Fruit fly (Drosophila melanogaster) whole organism, embryonic: ENCODE measurements around the gene mxt.

Experiments
- Bteb2 ChIP-seq: fragments of 200-800 bp; sonication (Bioruptor generic); optimal IDR thresholded peaks from 2 replicates; lab custom pipeline; 2016; ENCODE audit warnings: missing biosample characterization, missing genetic modification characterization
- CG10321 ChIP-seq: fragments of 200-800 bp; sonication (Bioruptor generic); IDR thresholded peaks from 2 replicates; pipeline ENCODE4 v1.3.6; 2022; ENCODE audit warnings: missing biosample characterization, missing genetic modification characterization
- CG10462 ChIP-seq: fragments of 200-800 bp; sonication (Bioruptor generic); optimal IDR thresholded peaks from 2 replicates; lab custom pipeline; 2016; ENCODE audit warnings: missing biosample characterization, missing genetic modification characterization
- CG12299 ChIP-seq: fragments of 200-800 bp; sonication (Bioruptor generic); optimal IDR thresholded peaks from 2 replicates; lab custom pipeline; 2018; ENCODE audit warnings: missing biosample characterization, mild to moderate bottlenecking, missing genetic modification characterization
- CG1233 ChIP-seq: fragments of 200-800 bp; sonication (Bioruptor generic); optimal IDR thresholded peaks from 4 replicates; lab custom pipeline; 2018; ENCODE audit warnings: missing biosample characterization, mild to moderate bottlenecking, missing genetic modification characterization
- CG13296 ChIP-seq: fragments of 200-800 bp; sonication (Bioruptor generic); optimal IDR thresholded peaks from 3 replicates; lab custom pipeline; 2018; ENCODE audit warnings: missing biosample characterization, mild to moderate bottlenecking, missing genetic modification characterization
- CG15269 ChIP-seq: fragments of 200-800 bp; sonication (Bioruptor generic); optimal IDR thresholded peaks from 2 replicates; lab custom pipeline; 2018; ENCODE audit warnings: missing biosample characterization, mild to moderate bottlenecking, missing genetic modification characterization, moderate library complexity
- CG16815 ChIP-seq: fragments of 200-800 bp; sonication (Bioruptor generic); optimal IDR thresholded peaks from 3 replicates; lab custom pipeline; 2017; ENCODE audit warnings: missing biosample characterization, mild to moderate bottlenecking, missing genetic modification characterization
- CG17361 ChIP-seq: fragments of 200-800 bp; sonication (Bioruptor generic); IDR thresholded peaks from 3 replicates; pipeline ENCODE4 v1.3.6; 2022; ENCODE audit warnings: missing biosample characterization, missing genetic modification characterization
- CG18011 ChIP-seq: fragments of 200-800 bp; sonication (Bioruptor generic); optimal IDR thresholded peaks from 2 replicates; lab custom pipeline; 2017; ENCODE audit warnings: missing biosample characterization, missing genetic modification characterization, mild to moderate bottlenecking, moderate library complexity, missing genotype
- CG30403 ChIP-seq: fragments of 200-800 bp; sonication (Bioruptor generic); optimal IDR thresholded peaks from 3 replicates; lab custom pipeline; 2016; ENCODE audit warnings: missing biosample characterization, missing genetic modification characterization
- CG32767 ChIP-seq: fragments of 200-800 bp; sonication (Bioruptor generic); IDR thresholded peaks from 2 replicates; pipeline ENCODE4 v1.3.6; 2022; ENCODE audit warnings: missing biosample characterization, missing genetic modification characterization
- CG34376 ChIP-seq: fragments of 200-800 bp; sonication (Bioruptor generic); optimal IDR thresholded peaks from 2 replicates; lab custom pipeline; 2018; ENCODE audit warnings: missing biosample characterization, mild to moderate bottlenecking, missing genetic modification characterization
- CG4282 ChIP-seq: fragments of 200-800 bp; sonication (Bioruptor generic); optimal IDR thresholded peaks from 2 replicates; lab custom pipeline; 2016; ENCODE audit warnings: missing biosample characterization, missing genetic modification characterization
- CG4360 ChIP-seq: fragments of 200-800 bp; sonication (Bioruptor generic); IDR thresholded peaks from 2 replicates; pipeline ENCODE4 v1.3.6; 2022; ENCODE audit warnings: missing biosample characterization, missing genetic modification characterization
- CG43689 ChIP-seq: fragments of 200-800 bp; sonication (Bioruptor generic); IDR thresholded peaks from 2 replicates; pipeline ENCODE4 v1.3.6; 2022; ENCODE audit warnings: missing biosample characterization, missing genetic modification characterization
- CG4404 ChIP-seq: fragments of 200-800 bp; sonication (Bioruptor generic); IDR thresholded peaks from 2 replicates; pipeline ENCODE4 v1.3.6; 2022; ENCODE audit warnings: missing biosample characterization, missing genetic modification characterization
- CoRest ChIP-seq: fragments of 200-800 bp; sonication (Bioruptor generic); optimal IDR thresholded peaks from 3 replicates; lab custom pipeline; 2018; ENCODE audit warnings: missing biosample characterization, mild to moderate bottlenecking, missing genetic modification characterization, moderate library complexity
- D19A ChIP-seq: fragments of 200-800 bp; optimal IDR thresholded peaks from 3 replicates; lab custom pipeline; 2019; ENCODE audit warnings: missing biosample characterization, mild to moderate bottlenecking, missing genetic modification characterization, moderate library complexity
- Dip3 ChIP-seq: fragments of 200-800 bp; sonication (Bioruptor generic); optimal IDR thresholded peaks from 3 replicates; lab custom pipeline; 2016; ENCODE audit warnings: missing biosample characterization, missing genetic modification characterization
- Ets65A ChIP-seq: fragments of 200-800 bp; sonication (Bioruptor generic); peaks from one replicate; lab custom pipeline; 2016; ENCODE audit warnings: missing biosample characterization, missing genetic modification characterization
- H2.0 ChIP-seq: fragments of 200-800 bp; sonication (Bioruptor generic); IDR thresholded peaks from 2 replicates; pipeline ENCODE4 v1.3.6; 2022; ENCODE audit warnings: missing biosample characterization, missing genetic modification characterization
- Mad ChIP-seq: fragments of 200-800 bp; sonication (Bioruptor generic); optimal IDR thresholded peaks from 2 replicates; lab custom pipeline; 2016; ENCODE audit warnings: missing biosample characterization, missing genetic modification characterization
- NC2β ChIP-seq: fragments of 200-800 bp; sonication (Bioruptor generic); optimal IDR thresholded peaks from 2 replicates; lab custom pipeline; 2016; ENCODE audit warnings: missing biosample characterization, missing genetic modification characterization
- Optix ChIP-seq: fragments of 200-800 bp; sonication (Bioruptor generic); IDR thresholded peaks from 3 replicates; pipeline ENCODE4 v1.3.6; 2022; ENCODE audit warnings: missing biosample characterization, missing genetic modification characterization
- Poxn ChIP-seq: fragments of 200-800 bp; sonication (Bioruptor generic); IDR thresholded peaks from 2 replicates; pipeline ENCODE4 v1.3.6; 2022; ENCODE audit warnings: missing biosample characterization, missing genetic modification characterization
- Sin3A ChIP-seq: fragments of >200 bp; optimal IDR thresholded peaks from 2 replicates; lab custom pipeline; 2018
- Six4 ChIP-seq: fragments of 200-800 bp; sonication (Bioruptor generic); optimal IDR thresholded peaks from 2 replicates; lab custom pipeline; 2016; ENCODE audit warnings: missing biosample characterization, missing genetic modification characterization
- Xrp1 ChIP-seq: fragments of 200-800 bp; sonication (Bioruptor generic); IDR thresholded peaks from 2 replicates; pipeline ENCODE4 v1.3.6; 2022; ENCODE audit warnings: missing biosample characterization, missing genetic modification characterization
- al ChIP-seq: fragments of 200-800 bp; sonication (Bioruptor generic); IDR thresholded peaks from 2 replicates; pipeline ENCODE4 v1.3.6; 2022; ENCODE audit warnings: missing biosample characterization, missing genetic modification characterization
- bowl ChIP-seq: fragments of 200-800 bp; sonication (Bioruptor generic); IDR thresholded peaks from 2 replicates; pipeline ENCODE4 v1.3.6; 2022; ENCODE audit warnings: missing biosample characterization, missing genetic modification characterization
- caup ChIP-seq: fragments of 200-800 bp; sonication (Bioruptor generic); optimal IDR thresholded peaks from 3 replicates; lab custom pipeline; 2017; ENCODE audit warnings: missing biosample characterization, mild to moderate bottlenecking, missing genetic modification characterization, moderate library complexity; ENCODE audit not compliant: severe bottlenecking
- chif ChIP-seq, 2 experiments: fragments of 200-800 bp; sonication (Bioruptor generic); optimal IDR thresholded peaks; 3 replicates each; lab custom pipeline; 2016; ENCODE audit warnings: missing biosample characterization in 2 of 2, missing genetic modification characterization in 2 of 2
- croc ChIP-seq: fragments of 200-800 bp; sonication (Bioruptor generic); conservative IDR thresholded peaks from 3 replicates; pipeline ENCODE4 v1.3.6; 2022; ENCODE audit warnings: missing biosample characterization, missing genetic modification characterization
- disco-r ChIP-seq: fragments of 200-800 bp; sonication (Bioruptor generic); optimal IDR thresholded peaks from 2 replicates; lab custom pipeline; 2016; ENCODE audit warnings: missing biosample characterization, missing genetic modification characterization
- esg ChIP-seq: fragments of 200-800 bp; sonication (Bioruptor generic); conservative IDR thresholded peaks from 2 replicates; pipeline ENCODE4 v1.3.6; 2022; ENCODE audit warnings: missing biosample characterization, missing genetic modification characterization
- gcm2 ChIP-seq: fragments of 200-800 bp; sonication (Bioruptor generic); optimal IDR thresholded peaks from 2 replicates; lab custom pipeline; 2016; ENCODE audit warnings: missing biosample characterization, missing genetic modification characterization
- jing ChIP-seq: fragments of 200-800 bp; sonication (Bioruptor generic); optimal IDR thresholded peaks from 2 replicates; lab custom pipeline; 2018; ENCODE audit warnings: missing biosample characterization, mild to moderate bottlenecking, missing genetic modification characterization
- jumu ChIP-seq: fragments of 200-800 bp; sonication (Bioruptor generic); optimal IDR thresholded peaks from 3 replicates; lab custom pipeline; 2016; ENCODE audit warnings: missing biosample characterization, missing genetic modification characterization
- mam ChIP-seq: fragments of 200-800 bp; sonication (Bioruptor generic); optimal IDR thresholded peaks from 3 replicates; lab custom pipeline; 2016; ENCODE audit warnings: missing biosample characterization, missing genetic modification characterization
- prd ChIP-seq, 3 experiments: fragments of >200 bp in 2 of 3; fragments of 200-800 bp in 1 of 3; sonication (Bioruptor generic) in 1 of 3; optimal IDR thresholded peaks in 2 of 3; IDR thresholded peaks in 1 of 3; 2 replicates in 2 of 3; 3 replicates in 1 of 3; pipeline versions ENCODE4 v1.3.6 to Lab custom; 2017 to 2022; ENCODE audit warnings: missing biosample characterization in 1 of 3, missing genetic modification characterization in 1 of 3
- pum ChIP-seq: fragments of 200-800 bp; sonication (Bioruptor generic); optimal IDR thresholded peaks from 2 replicates; lab custom pipeline; 2016; ENCODE audit warnings: missing biosample characterization, missing genetic modification characterization
- pzg ChIP-seq: fragments of 200-800 bp; sonication (Bioruptor generic); optimal IDR thresholded peaks from 3 replicates; lab custom pipeline; 2018; ENCODE audit warnings: missing biosample characterization, mild to moderate bottlenecking, missing genetic modification characterization, moderate library complexity
- sc ChIP-seq, 3 experiments: fragments of >200 bp in 2 of 3; fragments of 200-800 bp in 1 of 3; sonication (Bioruptor generic) in 1 of 3; optimal IDR thresholded peaks; 2 replicates in 2 of 3; 3 replicates in 1 of 3; lab custom pipeline; 2017; ENCODE audit warnings: mild to moderate bottlenecking in 1 of 3, missing biosample characterization in 1 of 3, missing genetic modification characterization in 1 of 3, missing genetic modification reagents in 1 of 3
- seq ChIP-seq: fragments of 200-800 bp; sonication (Bioruptor generic); IDR thresholded peaks from 2 replicates; pipeline ENCODE4 v1.3.6; 2022; ENCODE audit warnings: missing biosample characterization, missing genetic modification characterization
- sim ChIP-seq: fragments of 200-800 bp; sonication (Bioruptor generic); IDR thresholded peaks from 2 replicates; pipeline ENCODE4 v1.3.6; 2022; ENCODE audit warnings: missing biosample characterization, missing genetic modification characterization
- slp2 ChIP-seq: fragments of 200-800 bp; sonication (Bioruptor generic); optimal IDR thresholded peaks from 2 replicates; lab custom pipeline; 2016; ENCODE audit warnings: missing biosample characterization, missing genetic modification characterization
- stwl ChIP-seq: fragments of 200-800 bp; sonication (Bioruptor generic); optimal IDR thresholded peaks from 3 replicates; lab custom pipeline; 2018; ENCODE audit warnings: missing biosample characterization, mild to moderate bottlenecking, missing genetic modification characterization, moderate library complexity
- trem ChIP-seq: fragments of 200-800 bp; optimal IDR thresholded peaks from 3 replicates; lab custom pipeline; 2019; ENCODE audit warnings: missing biosample characterization, mild to moderate bottlenecking, missing genetic modification characterization, moderate library complexity
- tup ChIP-seq: fragments of 200-800 bp; sonication (Bioruptor generic); optimal IDR thresholded peaks from 2 replicates; lab custom pipeline; 2016; ENCODE audit warnings: missing biosample characterization, mild to moderate bottlenecking, missing genetic modification characterization, moderate library complexity
- tx ChIP-seq: fragments of 200-800 bp; sonication (Bioruptor generic); optimal IDR thresholded peaks from 2 replicates; lab custom pipeline; 2016; ENCODE audit warnings: missing biosample characterization, missing genetic modification characterization
- zen ChIP-seq: fragments of 200-800 bp; sonication (Bioruptor generic); optimal IDR thresholded peaks from 3 replicates; lab custom pipeline; 2018; ENCODE audit warnings: missing biosample characterization, mild to moderate bottlenecking, missing genetic modification characterization, moderate library complexity

Gene mxt

DNA sequence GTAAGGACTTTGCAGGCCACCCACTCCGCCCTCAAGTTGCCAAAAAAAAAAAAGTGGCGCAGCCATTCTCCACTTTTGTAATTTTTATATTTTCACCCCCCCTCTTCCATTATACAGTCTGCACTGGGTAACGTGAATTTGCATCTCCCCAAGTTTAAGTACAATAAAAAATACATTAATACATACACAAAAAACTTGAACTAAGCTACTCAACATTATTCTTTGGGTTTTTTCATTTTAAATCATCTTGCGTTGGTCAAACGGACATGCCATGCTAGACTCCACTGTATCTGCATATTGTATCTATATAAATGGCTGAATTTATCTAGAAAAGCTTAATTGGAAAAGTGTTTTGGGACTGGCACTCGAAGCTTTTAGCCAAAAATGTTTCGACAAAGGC, 14.4 kb upstream of the mxt start (continued):
- TF ChIP-seq sim (no peak), CG32767 (GFP tag; lab: Robert Waterston, UW) (no peak), zen (tag; lab: Kevin White, UChicago) (no peak), chif (GFP tag; optimal IDR thresholded peaks at IDR 0.05; lab: Kevin White, UChicago) (no peak), Bteb2 (no peak), CG10462 (GFP tag; lab: Kevin White, UChicago) (no peak), CG4360 (GFP tag; lab: Robert Waterston, UW) (no peak), CG15269 (tag; lab: Kevin White, UChicago) (no peak), CG34376 (GFP tag; lab: Kevin White, UChicago) (no peak), CG12299 (no peak), NC2β (GFP tag; lab: Kevin White, UChicago) (no peak), bowl (GFP tag; lab: Robert Waterston, UW) (no peak), Sin3A (lab: Kevin White, UChicago) (no peak), CG4282 (no peak), Dip3 (GFP tag; lab: Kevin White, UChicago) (peak; percentile 23), mam (peak; percentile 57), jumu (GFP tag; lab: Kevin White, UChicago) (no peak), CoRest (peak; percentile 5), prd (optimal IDR thresholded peaks at IDR 0.05; lab: Kevin White, UChicago) (no peak), prd (GFP tag; IDR thresholded peaks at IDR 0.05; lab: Robert Waterston, UW) (peak; percentile 76; the same call in 2 of the 3 replicates), seq (no peak), CG17361 (GFP tag; lab: Robert Waterston, UW) (no peak; the same call in 2 of the 3 replicates), D19A (tag; lab: Kevin White, UChicago) (no peak), CG30403 (GFP tag; lab: Kevin White, UChicago) (no peak), CG1233 (GFP tag; lab: Kevin White, UChicago) (peak; percentile 35), Mad (GFP tag; lab: Kevin White, UChicago) (no peak), H2.0 (GFP tag; lab: Robert Waterston, UW) (no peak), Xrp1 (peak; percentile 66), pzg (GFP tag; lab: Kevin White, UChicago) (no peak), jing (GFP tag; lab: Kevin White, UChicago) (no peak), esg (GFP tag; lab: Robert Waterston, UW) (peak; percentile 61), Six4 (GFP tag; lab: Kevin White, UChicago) (no peak), croc (no peak), Optix (peak; percentile 31; the same call in 1 of the 3 replicates), CG18011 (no peak), CG43689 (GFP tag; lab: Robert Waterston, UW) (no peak), trem (tag; lab: Kevin White, UChicago) (no peak), CG13296 (GFP tag; lab: Kevin White, UChicago) (peak; percentile 39), tx (GFP tag; lab: Kevin White, UChicago) (no peak), Poxn (no peak), al (GFP tag; lab: Robert Waterston, UW) (no peak), pum (GFP tag; lab: Kevin White, UChicago) (no peak), stwl (no peak), Ets65A (peak; percentile 51), sc (optimal IDR thresholded peaks at IDR 0.05; lab: Kevin White, UChicago) (no peak), sc (GFP tag; optimal IDR thresholded peaks at IDR 0.05; lab: Kevin White, UChicago) (no peak), gcm2 (no peak), disco-r (GFP tag; lab: Kevin White, UChicago) (no peak), CG16815 (GFP tag; lab: Kevin White, UChicago) (no peak), CG10321 (GFP tag; lab: Robert Waterston, UW) (no peak), caup (GFP tag; lab: Kevin White, UChicago) (no peak), slp2 (no peak), CG4404 (GFP tag; lab: Robert Waterston, UW) (peak; percentile 31; the same call in 1 of the 2 replicates), tup (no peak)
